Fruit fly (Drosophila melanogaster) whole organism, pupa: ENCODE data around the gene CG13005.

Experiments used
- CG10348 ChIP-seq: fragments of 200-800 bp; sonication (Bioruptor generic); IDR thresholded peaks from 2 replicates; pipeline ENCODE4 v1.3.6; 2022; ENCODE audit warnings: missing biosample characterization, missing genetic modification characterization
- CG12605 ChIP-seq: fragments of 200-800 bp; sonication (Bioruptor generic); IDR thresholded peaks from 2 replicates; pipeline ENCODE4 v1.3.6; 2022; ENCODE audit warnings: missing biosample characterization, missing genetic modification characterization
- CG13204 ChIP-seq: fragments of 200-800 bp; sonication (Bioruptor generic); optimal IDR thresholded peaks from 2 replicates; lab custom pipeline; 2018; ENCODE audit warnings: missing biosample characterization, mild to moderate bottlenecking, missing genetic modification characterization, moderate library complexity
- CG14655 ChIP-seq: fragments of 200-800 bp; sonication (Bioruptor generic); optimal IDR thresholded peaks from 3 replicates; lab custom pipeline; 2017; ENCODE audit warnings: mild to moderate bottlenecking, missing biosample characterization, missing genetic modification reagents, missing genetic modification characterization
- CG15710 ChIP-seq: fragments of 200-800 bp; sonication (Bioruptor generic); optimal IDR thresholded peaks from 2 replicates; lab custom pipeline; 2018; ENCODE audit warnings: missing biosample characterization, mild to moderate bottlenecking, missing genetic modification characterization, moderate library complexity
- CG17806 ChIP-seq: fragments of 200-800 bp; sonication (Bioruptor generic); optimal IDR thresholded peaks from 2 replicates; lab custom pipeline; 2018; ENCODE audit warnings: missing biosample characterization, mild to moderate bottlenecking, missing genetic modification characterization, moderate library complexity
- CG32121 ChIP-seq: fragments of 200-800 bp; sonication (Bioruptor generic); IDR thresholded peaks from 2 replicates; pipeline ENCODE4 v1.3.6; 2022; ENCODE audit warnings: missing biosample characterization, missing genetic modification characterization
- CG34367 ChIP-seq: fragments of 200-800 bp; sonication (Bioruptor generic); optimal IDR thresholded peaks from 2 replicates; lab custom pipeline; 2018; ENCODE audit warnings: missing biosample characterization, mild to moderate bottlenecking, missing genetic modification characterization
- CG4496 ChIP-seq: fragments of 200-800 bp; sonication (Bioruptor generic); IDR thresholded peaks from 3 replicates; pipeline ENCODE4 v1.3.6; 2022; ENCODE audit warnings: missing biosample characterization, missing genetic modification characterization
- CG8159 ChIP-seq: fragments of 200-800 bp; sonication (Bioruptor generic); optimal IDR thresholded peaks from 3 replicates; lab custom pipeline; 2018; ENCODE audit warnings: missing biosample characterization, mild to moderate bottlenecking, missing genetic modification characterization, moderate library complexity
- CG8301 ChIP-seq: fragments of 200-800 bp; sonication (Bioruptor generic); optimal IDR thresholded peaks from 2 replicates; lab custom pipeline; 2018; ENCODE audit warnings: missing biosample characterization, mild to moderate bottlenecking, missing genetic modification characterization
- CG9948 ChIP-seq: fragments of 200-800 bp; sonication (Bioruptor generic); optimal IDR thresholded peaks from 2 replicates; lab custom pipeline; 2018; ENCODE audit warnings: missing biosample characterization, mild to moderate bottlenecking, missing genetic modification characterization, moderate library complexity
- D1 ChIP-seq: fragments of 200-800 bp; sonication (Bioruptor generic); optimal IDR thresholded peaks from 2 replicates; lab custom pipeline; 2018; ENCODE audit warnings: missing biosample characterization, mild to moderate bottlenecking, missing genetic modification characterization, moderate library complexity
- EcR ChIP-seq: fragments of 200-800 bp; sonication (Bioruptor generic); optimal IDR thresholded peaks from 3 replicates; lab custom pipeline; 2019; ENCODE audit warnings: missing biosample characterization, missing genetic modification characterization, mild to moderate bottlenecking, moderate library complexity, missing genetic modification reagents
- Ets98B ChIP-seq: fragments of 200-800 bp; sonication (Bioruptor generic); IDR thresholded peaks from 2 replicates; pipeline ENCODE4 v1.3.6; 2022; ENCODE audit warnings: missing biosample characterization, missing genetic modification characterization
- Pif1B ChIP-seq: fragments of 200-800 bp; sonication (Bioruptor generic); optimal IDR thresholded peaks from 3 replicates; lab custom pipeline; 2016; ENCODE audit warnings: missing biosample characterization, missing genetic modification characterization
- Snoo ChIP-seq: fragments of 200-800 bp; sonication (Bioruptor generic); optimal IDR thresholded peaks from 3 replicates; lab custom pipeline; 2017; ENCODE audit warnings: missing biosample characterization, mild to moderate bottlenecking, missing genetic modification characterization, inconsistent platforms
- fd96Ca ChIP-seq: fragments of 200-800 bp; sonication (Bioruptor generic); IDR thresholded peaks from 3 replicates; pipeline ENCODE4 v1.3.6; 2022; ENCODE audit warnings: missing biosample characterization, missing genetic modification characterization
- gl ChIP-seq: fragments of 200-800 bp; sonication (Bioruptor generic); optimal IDR thresholded peaks from 2 replicates; lab custom pipeline; 2018; ENCODE audit warnings: missing biosample characterization, mild to moderate bottlenecking, missing genetic modification characterization
- rn ChIP-seq: fragments of 200-800 bp; sonication (Bioruptor generic); IDR thresholded peaks from 2 replicates; pipeline ENCODE4 v1.3.6; 2022; ENCODE audit warnings: missing biosample characterization, missing genetic modification characterization

Gene CG13005

DNA sequence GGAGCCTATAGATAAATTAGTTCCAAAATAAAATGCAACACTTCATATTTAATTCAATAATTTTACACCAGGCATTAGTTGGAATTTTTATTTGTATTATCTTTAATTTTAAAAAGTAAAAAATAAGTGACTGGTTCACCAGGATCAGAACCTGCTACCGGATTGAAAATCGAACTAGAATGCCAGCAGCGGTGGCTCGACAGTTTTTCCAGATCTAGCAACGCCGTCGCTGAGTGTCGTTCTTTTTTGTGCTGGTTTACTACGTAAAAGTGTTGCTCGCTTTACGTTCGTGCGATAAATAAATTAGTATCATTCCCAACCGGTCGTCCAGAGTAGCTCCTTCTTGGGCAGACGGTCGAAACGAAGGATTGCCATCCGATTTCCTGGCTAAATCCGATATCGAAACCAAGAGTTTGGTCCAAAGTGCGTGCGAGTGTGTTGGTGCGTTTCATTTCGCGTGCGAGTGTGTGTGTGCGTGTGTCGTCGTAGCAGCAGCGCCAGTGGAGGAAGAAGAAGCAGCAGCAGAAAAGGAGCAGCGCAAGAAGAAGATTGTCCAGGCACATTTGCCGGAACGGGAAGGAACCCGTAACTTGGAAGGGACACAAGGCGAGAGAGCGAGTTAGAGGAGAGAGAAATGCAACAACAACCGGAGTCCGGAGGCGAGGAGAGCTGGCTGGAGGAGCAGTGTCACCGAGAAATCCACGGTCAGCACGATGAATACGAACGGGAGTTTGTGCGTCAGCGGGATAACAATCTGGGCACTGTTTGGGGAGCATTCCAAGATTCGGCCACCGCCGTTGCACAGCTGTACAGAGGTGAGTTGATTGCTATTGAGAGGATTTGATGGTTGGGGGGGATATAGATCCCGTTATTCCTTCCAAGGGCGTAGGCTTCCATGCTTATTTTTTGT lies 11.3 kb upstream of the CG13005 start, which contains the start of gene CG4768:
Gene CG4768 (plus strand): TSS at position 200 of the 910 bp plus-strand sequence.
- TF ChIP-seq CG17806 (tag; lab: Kevin White, UChicago) = no peak
- no peak for TF ChIP-seq CG12605 (GFP tag; lab: Robert Waterston, UW)
- no peak for TF ChIP-seq Snoo (tag; lab: Kevin White, UChicago)
- TF ChIP-seq CG8159 (tag; lab: Kevin White, UChicago) = no peak
- TF ChIP-seq Pif1B (GFP tag; lab: Kevin White, UChicago) = no peak
- no peak for TF ChIP-seq CG14655
- no peak for TF ChIP-seq CG4496 (GFP tag; lab: Robert Waterston, UW)
- TF ChIP-seq CG9948 = no peak
- no peak for TF ChIP-seq EcR (GFP tag; lab: Kevin White, UChicago)
- no peak for TF ChIP-seq CG15710 (tag; lab: Kevin White, UChicago)
- no peak for TF ChIP-seq CG10348 (GFP tag; lab: Robert Waterston, UW)

DNA sequence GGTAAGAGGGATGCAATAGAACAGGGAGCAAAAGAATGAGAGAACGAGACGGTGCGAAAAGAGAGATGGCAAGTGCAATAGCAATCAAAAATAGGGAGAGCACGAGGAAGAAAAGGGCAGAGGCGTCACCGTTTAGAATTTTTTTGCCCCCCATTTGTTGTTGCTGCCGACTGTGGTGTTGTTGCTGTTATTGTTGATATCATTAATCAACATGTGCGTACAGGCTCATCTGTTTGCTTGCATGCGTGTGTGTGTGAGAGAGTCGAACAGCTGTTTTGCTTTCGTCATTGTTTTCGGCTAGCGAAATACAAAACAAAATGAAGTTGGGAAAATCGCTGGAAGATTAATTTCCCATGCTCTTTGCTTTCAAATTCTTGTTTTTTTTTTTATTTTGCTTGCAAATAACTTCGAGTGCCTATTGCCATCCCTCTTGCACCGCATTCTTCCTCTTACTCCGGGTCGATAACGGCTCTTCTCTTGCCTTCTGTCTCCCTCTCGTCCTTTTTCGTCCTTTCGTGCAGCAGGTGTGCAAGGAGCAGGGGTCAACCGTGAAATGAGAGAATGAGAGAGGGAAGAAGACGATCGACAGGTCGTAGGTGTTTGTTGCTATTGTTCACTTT lies 10.2 kb upstream of the CG13005 start:
- TF ChIP-seq CG15710 (tag; lab: Kevin White, UChicago) = no peak
- no peak for TF ChIP-seq Pif1B (GFP tag; lab: Kevin White, UChicago)
- TF ChIP-seq CG32121 (GFP tag; lab: Robert Waterston, UW) = no peak
- TF ChIP-seq gl (tag; lab: Kevin White, UChicago) = no peak
- no peak for TF ChIP-seq rn (GFP tag; lab: Robert Waterston, UW)
- no peak for TF ChIP-seq fd96Ca (GFP tag; lab: Robert Waterston, UW)
- TF ChIP-seq EcR (GFP tag; lab: Kevin White, UChicago) = no peak
- TF ChIP-seq Ets98B (GFP tag; lab: Robert Waterston, UW) = no peak

DNA sequence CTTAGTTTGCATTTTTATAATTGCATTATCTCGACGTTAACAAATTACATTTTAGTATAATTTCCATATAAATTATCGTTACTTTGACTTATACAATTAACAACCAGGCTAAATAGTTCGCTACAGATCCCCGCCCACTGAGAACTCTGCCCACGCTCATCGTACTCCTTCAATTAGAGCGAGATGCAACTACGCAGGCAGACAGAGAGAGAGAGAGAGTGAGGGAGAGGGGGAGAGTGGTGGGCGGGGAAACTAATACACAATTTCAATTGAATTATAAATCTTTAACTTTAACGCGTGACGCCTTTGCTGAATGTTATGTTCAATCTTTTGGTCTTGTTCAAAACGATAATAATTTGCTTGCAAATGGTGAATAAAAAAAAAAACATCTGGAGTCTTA lies 5.3 kb upstream of the CG13005 start:
- TF ChIP-seq CG9948 = no peak
- no peak for TF ChIP-seq gl (tag; lab: Kevin White, UChicago)
- no peak for TF ChIP-seq CG32121 (GFP tag; lab: Robert Waterston, UW)
- no peak for TF ChIP-seq CG4496 (GFP tag; lab: Robert Waterston, UW)
- TF ChIP-seq Snoo (tag; lab: Kevin White, UChicago) = no peak
- no peak for TF ChIP-seq CG17806 (tag; lab: Kevin White, UChicago)
- no peak for TF ChIP-seq Pif1B (GFP tag; lab: Kevin White, UChicago)

DNA sequence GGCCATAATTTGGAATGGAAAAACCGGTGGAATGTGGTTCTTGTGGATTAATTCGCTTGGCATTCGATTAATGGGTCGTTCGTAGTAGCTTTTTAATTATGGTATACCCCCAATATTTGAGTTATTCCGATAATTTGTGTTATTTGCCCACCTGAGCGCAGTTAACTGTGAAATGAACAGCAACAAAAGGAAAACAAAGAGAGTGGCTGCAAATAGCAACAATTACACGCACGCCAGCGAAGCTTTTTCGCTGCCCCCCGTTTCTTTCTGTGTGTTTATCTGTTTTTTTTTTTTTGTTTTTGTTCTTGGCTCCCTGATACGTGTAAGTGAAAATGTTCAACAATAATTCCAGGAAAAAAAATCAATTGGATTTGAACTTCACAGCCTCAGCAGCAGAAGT lies 3.5 kb upstream of the CG13005 start:
- TF ChIP-seq CG14655 (no peak), Snoo (tag; lab: Kevin White, UChicago) (no peak), rn (GFP tag; lab: Robert Waterston, UW) (no peak), D1 (tag; lab: Kevin White, UChicago) (no peak), CG8159 (tag; lab: Kevin White, UChicago) (peak; percentile 8), CG34367 (tag; lab: Kevin White, UChicago) (no peak), Ets98B (GFP tag; lab: Robert Waterston, UW) (no peak)

DNA sequence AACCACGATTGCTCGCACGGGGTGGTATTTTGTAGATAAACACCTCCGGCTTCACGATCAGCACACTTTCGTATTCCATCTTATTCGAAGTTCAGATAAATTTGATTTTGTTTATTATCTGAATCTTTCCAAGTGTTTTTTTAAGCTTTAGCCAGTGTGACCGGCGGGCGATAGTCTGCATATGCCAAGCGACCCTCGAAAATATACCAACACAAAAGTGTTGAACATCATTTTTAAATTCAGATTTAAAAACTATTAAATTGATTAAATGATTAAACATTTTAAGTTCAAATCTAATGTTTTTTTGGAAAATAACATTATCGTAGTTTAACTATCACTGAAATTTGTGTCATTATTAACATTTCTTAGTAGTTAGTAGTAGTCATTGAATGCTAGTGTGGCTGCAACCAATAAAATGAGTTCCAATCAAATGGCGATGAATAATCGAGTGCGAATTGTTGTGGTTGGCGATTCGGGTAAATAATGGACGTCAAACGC lies 2.9 kb upstream of the CG13005 start, which contains the start of the genes CG9132 and CG4789:
Gene CG9132 (minus strand): TSS at position 181 of the 498 bp plus-strand sequence.
Gene CG4789 (plus strand): TSS at position 401 of the 498 bp plus-strand sequence.
- no peak for TF ChIP-seq CG17806 (tag; lab: Kevin White, UChicago)
- TF ChIP-seq CG9948 = no peak
- TF ChIP-seq CG32121 (GFP tag; lab: Robert Waterston, UW) = no peak
- no peak for TF ChIP-seq CG8301 (tag; lab: Kevin White, UChicago)
- no peak for TF ChIP-seq CG10348 (GFP tag; lab: Robert Waterston, UW)
- TF ChIP-seq Snoo (tag; lab: Kevin White, UChicago) = no peak
- no peak for TF ChIP-seq gl (tag; lab: Kevin White, UChicago)
- TF ChIP-seq CG34367 (tag; lab: Kevin White, UChicago) = no peak
- no peak for TF ChIP-seq CG4496 (GFP tag; lab: Robert Waterston, UW)
- TF ChIP-seq D1 (tag; lab: Kevin White, UChicago) = no peak
- no peak for TF ChIP-seq EcR (GFP tag; lab: Kevin White, UChicago)
- TF ChIP-seq CG14655 = no peak
- no peak for TF ChIP-seq CG13204 (GFP tag; lab: Kevin White, UChicago)
- no peak for TF ChIP-seq fd96Ca (GFP tag; lab: Robert Waterston, UW)

DNA sequence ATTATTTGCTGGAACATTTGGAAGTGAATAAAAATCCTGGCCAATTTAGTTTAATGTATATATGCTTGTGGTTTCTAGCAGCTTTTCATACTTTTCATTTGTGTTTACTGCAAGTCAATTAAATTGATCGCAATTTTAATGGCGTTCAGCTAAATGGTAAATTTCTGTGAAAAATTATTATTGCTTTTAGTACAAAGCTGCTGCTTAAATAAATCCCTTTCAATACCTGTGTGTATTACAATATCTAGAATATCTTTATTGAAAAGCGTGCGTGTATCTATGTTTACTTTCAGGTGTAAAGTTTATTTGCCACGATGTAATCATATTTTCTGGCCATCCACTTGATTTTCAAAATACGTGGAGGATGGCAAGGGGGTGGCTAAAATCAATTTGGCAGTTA lies 2.3 kb downstream of the CG13005 start, which contains the start of gene ppk28:
Gene ppk28 (plus strand): TSS at position 301 of the 400 bp plus-strand sequence.
- TF ChIP-seq Ets98B (GFP tag; lab: Robert Waterston, UW) (no peak), fd96Ca (GFP tag; lab: Robert Waterston, UW) (no peak), CG15710 (tag; lab: Kevin White, UChicago) (no peak), D1 (tag; lab: Kevin White, UChicago) (no peak), CG14655 (no peak), CG17806 (tag; lab: Kevin White, UChicago) (no peak), CG8159 (tag; lab: Kevin White, UChicago) (no peak), CG9948 (no peak)
